Worm (Caenorhabditis elegans) whole organism, L4 larva: ENCODE measurements around the gene nspc-18.

Experiments
- D1046.2 ChIP-seq: fragments of 200-800 bp; sonication (Bioruptor generic); IDR thresholded peaks from 2 replicates; pipeline ENCODE4 v1.3.6; 2022; ENCODE audit warnings: missing genetic modification characterization, missing compliant biosample characterization
- F26F4.8 ChIP-seq: fragments of 200-800 bp; sonication (Bioruptor generic); conservative IDR thresholded peaks from 2 replicates; pipeline ENCODE4 v1.3.6; 2022; ENCODE audit warnings: missing genetic modification characterization, missing compliant biosample characterization
- Y48G9A.11 ChIP-seq: fragments of 200-800 bp; sonication (Bioruptor generic); IDR thresholded peaks from 2 replicates; pipeline ENCODE4 v1.3.6; 2022; ENCODE audit warnings: missing genetic modification reagents, missing genetic modification characterization, missing compliant biosample characterization
- Y5F2A.4 ChIP-seq: fragments of 200-800 bp; sonication (Bioruptor generic); optimal IDR thresholded peaks from 2 replicates; lab custom pipeline; 2018; ENCODE audit warnings: mild to moderate bottlenecking, missing genetic modification characterization, missing compliant biosample characterization
- Y75B8A.6 ChIP-seq: fragments of 200-800 bp; sonication (Bioruptor generic); IDR thresholded peaks from 2 replicates; pipeline ENCODE4 v1.3.6; 2022; ENCODE audit warnings: missing genetic modification reagents, missing genetic modification characterization, missing compliant biosample characterization
- aha-1 ChIP-seq: fragments of 150-350 bp; peaks from one replicate; lab custom pipeline; 2014; ENCODE audit warnings: missing biosample characterization, missing genetic modification characterization
- aly-2 ChIP-seq: sonication (generic microtip); optimal IDR thresholded peaks from 2 replicates; lab custom pipeline; 2018; ENCODE audit warnings: missing biosample characterization, missing genetic modification characterization
- ama-1 ChIP-seq: fragments of 150-350 bp; optimal IDR thresholded peaks from 2 replicates; lab custom pipeline; 2014; ENCODE audit warnings: inconsistent platforms, mixed read lengths
- attf-4 ChIP-seq: sonication (generic microtip); optimal IDR thresholded peaks from 3 replicates; lab custom pipeline; 2017; ENCODE audit warnings: missing biosample characterization, missing genetic modification characterization
- ceh-20 ChIP-seq: fragments of 200-800 bp; sonication (Bioruptor generic); IDR thresholded peaks from 2 replicates; pipeline ENCODE4 v1.3.6; 2022; ENCODE audit warnings: missing genetic modification reagents, missing genetic modification characterization, missing compliant biosample characterization
- ceh-28 ChIP-seq: fragments of 150-350 bp; optimal IDR thresholded peaks from 2 replicates; lab custom pipeline; 2014; ENCODE audit warnings: missing biosample characterization, missing genetic modification reagents, missing genetic modification characterization
- ceh-62 ChIP-seq: sonication (generic microtip); optimal IDR thresholded peaks from 2 replicates; lab custom pipeline; 2017; ENCODE audit warnings: missing biosample characterization, missing genetic modification characterization
- daf-12 ChIP-seq: fragments of 150-350 bp; optimal IDR thresholded peaks from 2 replicates; lab custom pipeline; 2014; ENCODE audit warnings: missing biosample characterization, missing genetic modification reagents, missing genetic modification characterization
- daf-16 ChIP-seq, 3 experiments: sonication (generic microtip); optimal IDR thresholded peaks; 2 replicates each; lab custom pipeline; 2016 to 2017; ENCODE audit warnings: missing genetic modification characterization in 3 of 3, missing genetic modification reagents in 3 of 3, mild to moderate bottlenecking in 2 of 3, missing compliant biosample characterization in 2 of 3, missing biosample characterization in 1 of 3, moderate library complexity in 1 of 3
- dmd-6 ChIP-seq: fragments of 200-800 bp; sonication (Bioruptor generic); IDR thresholded peaks from 2 replicates; pipeline ENCODE4 v1.3.6; 2022; ENCODE audit warnings: missing genetic modification reagents, missing genetic modification characterization, missing compliant biosample characterization
- duxl-1 ChIP-seq: sonication (generic microtip); optimal IDR thresholded peaks from 2 replicates; lab custom pipeline; 2016; ENCODE audit warnings: mild to moderate bottlenecking, missing genetic modification characterization, moderate library complexity, missing compliant biosample characterization; ENCODE audit not compliant: poor library complexity
- egl-27 ChIP-seq: sonication (generic microtip); optimal IDR thresholded peaks from 3 replicates; lab custom pipeline; 2017; ENCODE audit warnings: missing biosample characterization, missing genetic modification reagents, missing genetic modification characterization
- egl-43 ChIP-seq: fragments of 200-800 bp; sonication (Bioruptor generic); IDR thresholded peaks from 2 replicates; pipeline ENCODE4 v1.3.6; 2022; ENCODE audit warnings: missing genetic modification reagents, missing genetic modification characterization, missing compliant biosample characterization
- fkh-10 ChIP-seq: fragments of 150-350 bp; optimal IDR thresholded peaks from 2 replicates; lab custom pipeline; 2014; ENCODE audit warnings: missing biosample characterization, missing genetic modification reagents, missing genetic modification characterization
- fos-1 ChIP-seq: fragments of 150-350 bp; optimal IDR thresholded peaks from 2 replicates; lab custom pipeline; 2014; ENCODE audit warnings: missing biosample characterization, missing genetic modification characterization
- gei-8 ChIP-seq: fragments of 200-800 bp; sonication (Bioruptor generic); optimal IDR thresholded peaks from 2 replicates; lab custom pipeline; 2018; ENCODE audit warnings: mild to moderate bottlenecking, missing genetic modification characterization, missing compliant biosample characterization
- hlh-11 ChIP-seq: fragments of 200-800 bp; sonication (Bioruptor generic); optimal IDR thresholded peaks from 2 replicates; lab custom pipeline; 2018; ENCODE audit warnings: mild to moderate bottlenecking, missing genetic modification characterization, missing compliant biosample characterization
- hlh-30 ChIP-seq: sonication (generic microtip); optimal IDR thresholded peaks from 2 replicates; lab custom pipeline; 2017; ENCODE audit warnings: antibody characterized with exemption, mild to moderate bottlenecking, missing genetic modification characterization, missing compliant biosample characterization; ENCODE audit not compliant: insufficient read depth
- lin-1 ChIP-seq: fragments of 200-800 bp; sonication (Bioruptor generic); IDR thresholded peaks from 2 replicates; pipeline ENCODE4 v1.3.6; 2022; ENCODE audit warnings: missing genetic modification reagents, missing genetic modification characterization, missing compliant biosample characterization
- lin-29 ChIP-seq: fragments of 200-800 bp; sonication (Bioruptor generic); IDR thresholded peaks from 2 replicates; pipeline ENCODE4 v1.3.6; 2022; ENCODE audit warnings: missing genetic modification reagents, missing genetic modification characterization, missing compliant biosample characterization
- lin-39 ChIP-seq: fragments of 150-350 bp; optimal IDR thresholded peaks from 2 replicates; lab custom pipeline; 2014; ENCODE audit warnings: missing biosample characterization, missing genetic modification reagents, missing genetic modification characterization
- mep-1 ChIP-seq: fragments of 150-350 bp; sonication (generic microtip); optimal IDR thresholded peaks from 3 replicates; lab custom pipeline; 2014; ENCODE audit warnings: missing biosample characterization, missing genetic modification characterization
- nhr-10 ChIP-seq: fragments of 150-350 bp; optimal IDR thresholded peaks from 2 replicates; lab custom pipeline; 2014; ENCODE audit warnings: missing biosample characterization, missing genetic modification characterization
- nhr-25 ChIP-seq: sonication (generic microtip); optimal IDR thresholded peaks from 2 replicates; lab custom pipeline; 2017; ENCODE audit warnings: missing genetic modification characterization, mild to moderate bottlenecking, missing compliant biosample characterization, antibody characterized with exemption, moderate library complexity, borderline replicate concordance; ENCODE audit not compliant: insufficient read depth
- nhr-41 ChIP-seq: fragments of 200-800 bp; sonication (Bioruptor generic); IDR thresholded peaks from 2 replicates; pipeline ENCODE4 v1.3.6; 2022; ENCODE audit warnings: missing genetic modification reagents, missing genetic modification characterization, missing compliant biosample characterization
- nhr-42 ChIP-seq: fragments of 200-800 bp; sonication (Bioruptor generic); IDR thresholded peaks from 2 replicates; pipeline ENCODE4 v1.3.6; 2022; ENCODE audit warnings: missing genetic modification characterization, missing compliant biosample characterization
- nhr-77 ChIP-seq: fragments of 150-350 bp; optimal IDR thresholded peaks from 2 replicates; lab custom pipeline; 2014; ENCODE audit warnings: missing biosample characterization, missing genetic modification characterization
- php-3 ChIP-seq: fragments of 200-800 bp; sonication (Bioruptor generic); IDR thresholded peaks from 2 replicates; pipeline ENCODE4 v1.3.6; 2022; ENCODE audit warnings: missing genetic modification reagents, missing genetic modification characterization, missing compliant biosample characterization
- unc-130 ChIP-seq: sonication (generic microtip); optimal IDR thresholded peaks from 2 replicates; lab custom pipeline; 2016; ENCODE audit warnings: missing genetic modification reagents, missing genetic modification characterization, missing compliant biosample characterization
- unc-39 ChIP-seq: sonication (generic microtip); optimal IDR thresholded peaks from 2 replicates; lab custom pipeline; 2017; ENCODE audit warnings: missing biosample characterization, missing genetic modification characterization
- unc-62 ChIP-seq, 3 experiments: fragments of 150-350 bp in 1 of 3; sonication (generic microtip); optimal IDR thresholded peaks in 2 of 3; peaks in 1 of 3; 1 replicate in 1 of 3; 2 replicates in 2 of 3; lab custom pipeline; 2014 to 2017; ENCODE audit warnings: missing biosample characterization in 3 of 3, missing genetic modification characterization in 3 of 3, missing genetic modification reagents in 3 of 3, missing genotype in 1 of 3
- vab-7 ChIP-seq: fragments of 200-800 bp; sonication (Bioruptor generic); IDR thresholded peaks from 2 replicates; pipeline ENCODE4 v1.3.6; 2022; ENCODE audit warnings: missing genetic modification reagents, missing genetic modification characterization, missing compliant biosample characterization
- zfp-2 ChIP-seq: sonication (generic microtip); optimal IDR thresholded peaks from 2 replicates; lab custom pipeline; 2016; ENCODE audit warnings: mild to moderate bottlenecking, missing genetic modification characterization, missing compliant biosample characterization
- zip-11 ChIP-seq: fragments of 200-800 bp; sonication (Bioruptor generic); IDR thresholded peaks from 2 replicates; pipeline ENCODE4 v1.3.6; 2022; ENCODE audit warnings: missing genetic modification characterization, missing compliant biosample characterization
- zip-2 ChIP-seq: fragments of 150-350 bp; optimal IDR thresholded peaks from 2 replicates; lab custom pipeline; 2014; ENCODE audit warnings: missing biosample characterization, missing genetic modification characterization
- ztf-11 ChIP-seq: fragments of 150-350 bp; optimal IDR thresholded peaks from 2 replicates; lab custom pipeline; 2014; ENCODE audit warnings: missing biosample characterization, missing genetic modification characterization

nspc-18 gene

DNA sequence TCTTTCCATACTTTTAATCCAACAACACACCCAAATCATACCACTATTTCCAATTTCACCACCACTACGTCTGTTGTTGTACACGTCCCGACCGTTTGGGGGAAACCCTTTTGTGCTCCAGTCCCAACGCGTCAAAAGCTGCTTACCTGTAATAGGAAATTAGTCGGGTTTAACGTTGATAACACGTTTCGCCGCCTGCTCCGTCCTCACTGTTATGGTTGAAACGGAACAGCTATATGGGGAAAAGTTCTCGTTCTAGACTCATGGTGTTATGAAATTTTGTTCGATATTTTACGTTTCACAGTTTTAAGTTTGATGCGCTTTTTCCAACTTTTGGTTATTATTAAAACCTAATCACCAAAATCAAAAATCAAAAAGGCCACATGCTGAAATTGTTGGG lies 8.5 kb upstream of the nspc-18 start:
- TF ChIP-seq nhr-77 (tag; lab: Kevin White, UChicago) = no peak
- TF ChIP-seq Y75B8A.6 (GFP tag; lab: Robert Waterston, UW) = no peak
- no peak for TF ChIP-seq hlh-30 (tag; lab: Kevin White, UChicago)
- TF ChIP-seq ceh-20 = no peak
- TF ChIP-seq aly-2 = no peak
- no peak for TF ChIP-seq unc-130 (GFP tag; lab: Kevin White, UChicago)
- TF ChIP-seq fos-1 = no peak
- no peak for TF ChIP-seq gei-8 (GFP tag; lab: Kevin White, UChicago)
- no peak for TF ChIP-seq Y5F2A.4
- no peak for TF ChIP-seq duxl-1
- no peak for TF ChIP-seq daf-12 (tag; lab: Kevin White, UChicago)
- no peak for TF ChIP-seq egl-43 (GFP tag; lab: Robert Waterston, UW)
- no peak for TF ChIP-seq D1046.2
- no peak for TF ChIP-seq attf-4
- TF ChIP-seq nhr-25 = no peak
- no peak for TF ChIP-seq vab-7
- no peak for TF ChIP-seq ceh-28 (tag; lab: Kevin White, UChicago)
- TF ChIP-seq zip-11 (GFP tag; lab: Robert Waterston, UW) = no peak
- no peak for TF ChIP-seq ztf-11 (tag; lab: Kevin White, UChicago)
- TF ChIP-seq nhr-41 (GFP tag; lab: Robert Waterston, UW) = no peak
- TF ChIP-seq F26F4.8 = no peak
- TF ChIP-seq ceh-62 (tag; lab: Kevin White, UChicago) = no peak
- TF ChIP-seq lin-29 (GFP tag; lab: Robert Waterston, UW) = no peak
- no peak for TF ChIP-seq zip-2 (tag; lab: Kevin White, UChicago)
- TF ChIP-seq unc-62 (GFP tag; optimal IDR thresholded peaks at IDR 0.05 in 1 of 2; lab: Kevin White, UChicago) = peak in 1 of 2 experiments; percentile 40
- TF ChIP-seq unc-62 (tag; optimal IDR thresholded peaks at IDR 0.05; lab: Kevin White, UChicago) = no peak
- TF ChIP-seq dmd-6 (GFP tag; lab: Robert Waterston, UW) = 0 out of 2 replicates have a peak, but pooled peaks have one; percentile 21
- TF ChIP-seq lin-39 (tag; lab: Kevin White, UChicago) = no peak
- no peak for TF ChIP-seq php-3 (GFP tag; lab: Robert Waterston, UW)
- no peak for TF ChIP-seq mep-1
- no peak for TF ChIP-seq daf-16 (GFP tag; optimal IDR thresholded peaks at IDR 0.05; lab: Kevin White, UChicago)
- peak; percentile 39 for TF ChIP-seq daf-16 (tag; optimal IDR thresholded peaks at IDR 0.05; lab: Kevin White, UChicago)
- peak; percentile 28 for TF ChIP-seq hlh-11 (tag; lab: Kevin White, UChicago)
- no peak for TF ChIP-seq ama-1 (lab: Kevin White, UChicago)
- no peak for TF ChIP-seq fkh-10
- no peak for TF ChIP-seq zfp-2 (tag; lab: Kevin White, UChicago)
- TF ChIP-seq unc-39 (tag; lab: Kevin White, UChicago) = no peak

DNA sequence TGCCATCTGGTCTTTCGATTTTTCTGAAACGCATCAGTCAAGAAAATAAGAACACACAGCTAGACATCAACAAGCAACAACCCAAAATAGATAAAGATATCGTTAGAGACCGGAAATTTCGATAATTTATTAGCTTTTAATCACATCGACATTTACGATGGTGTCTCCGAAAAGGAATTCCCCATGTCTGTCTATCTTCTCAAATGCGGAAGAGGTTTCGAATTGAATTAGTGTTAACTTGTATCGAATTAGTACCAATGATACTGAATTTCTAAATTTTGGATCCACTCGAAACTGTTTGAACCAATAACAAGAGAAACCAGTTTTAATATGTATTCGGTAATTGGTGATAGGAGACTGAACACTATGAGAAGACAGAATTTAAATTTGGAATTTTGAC lies 7.1 kb upstream of the nspc-18 start:
- TF ChIP-seq Y48G9A.11 (no peak), nhr-10 (tag; lab: Kevin White, UChicago) (no peak), egl-27 (tag; lab: Kevin White, UChicago) (no peak), aha-1 (tag; lab: Kevin White, UChicago) (peak; percentile 81), lin-1 (GFP tag; lab: Robert Waterston, UW) (no peak), nhr-42 (GFP tag; lab: Robert Waterston, UW) (no peak), daf-16 (GFP tag; optimal IDR thresholded peaks at IDR 0.05; lab: Kevin White, UChicago) (no peak), daf-16 (tag; optimal IDR thresholded peaks at IDR 0.05; lab: Kevin White, UChicago) (peak; percentile 63)
